Worm (Caenorhabditis elegans): ENCODE results near the gene nhr-27.
A peak's percentile ranks its signal among the peaks of the same experiment; 100 is the strongest.

nhr-27 gene

ce11 chrX:12664443-12664842, 143.7 kb downstream of the nhr-27 start:
- TF ChIP-seq C17E4.6 (GFP tag; IDR thresholded peaks at IDR 0.05) (no peak), F57C9.4 (tag; optimal IDR thresholded peaks at IDR 0.05) (no peak), ama-1 (optimal IDR thresholded peaks at IDR 0.05) (peak; percentile 48), ama-1 (GFP tag; optimal IDR thresholded peaks at IDR 0.05) (no peak), akir-1 (GFP tag; optimal IDR thresholded peaks at IDR 0.05) (no peak), attf-6 (GFP tag; IDR thresholded peaks at IDR 0.05) (0 out of 2 replicates have a peak, but pooled peaks have one; percentile 18), ztf-6 (GFP tag; IDR thresholded peaks at IDR 0.05) (no peak), F39B2.1 (GFP tag; IDR thresholded peaks at IDR 0.05) (no peak), nhr-120 (GFP tag; IDR thresholded peaks at IDR 0.05) (no peak), chd-7 (tag; optimal IDR thresholded peaks at IDR 0.05) (no peak), madf-10 (tag; optimal IDR thresholded peaks at IDR 0.05) (no peak), ZK185.1 (tag; optimal IDR thresholded peaks at IDR 0.05; ENCODE audit: poor library complexity, severe bottlenecking) (no peak), tbx-9 (tag; optimal IDR thresholded peaks at IDR 0.05; ENCODE audit: borderline replicate concordance) (no peak)

- TF ChIP-seq snpc-1.1 (tag; optimal IDR thresholded peaks at IDR 0.05; ENCODE audit: insufficient read depth), result no peak
- TF ChIP-seq him-1 (tag; optimal IDR thresholded peaks at IDR 0.05), result no peak
- TF ChIP-seq hlh-26 (GFP tag; conservative IDR thresholded peaks at IDR 0.05), result no peak
- no peak for TF ChIP-seq madf-3 (GFP tag; IDR thresholded peaks at IDR 0.05)
- TF ChIP-seq F39B2.1 (GFP tag; IDR thresholded peaks at IDR 0.05), result no peak
- peak; percentile 49 for TF ChIP-seq ama-1 (optimal IDR thresholded peaks at IDR 0.05)
- TF ChIP-seq ama-1 (GFP tag; optimal IDR thresholded peaks at IDR 0.05), result no peak
- no peak for TF ChIP-seq F23B12.7 (tag; optimal IDR thresholded peaks at IDR 0.05; ENCODE audit: insufficient read depth)
- TF ChIP-seq Y95B8A.8 (GFP tag; IDR thresholded peaks at IDR 0.05), result no peak
- no peak for TF ChIP-seq tbx-9 (tag; optimal IDR thresholded peaks at IDR 0.05; ENCODE audit: borderline replicate concordance)
- TF ChIP-seq nhr-90 (tag; optimal IDR thresholded peaks at IDR 0.05), result no peak
- TF ChIP-seq unc-62 (GFP tag; optimal IDR thresholded peaks at IDR 0.05), result no peak
- TF ChIP-seq nfya-2 (GFP tag; IDR thresholded peaks at IDR 0.05), result no peak
- no peak for TF ChIP-seq C06A6.2 (GFP tag; conservative IDR thresholded peaks at IDR 0.05)
- 0 out of 2 replicates have a peak, but pooled peaks have one; percentile 18 for TF ChIP-seq Y53G8AR.9 (GFP tag; conservative IDR thresholded peaks at IDR 0.05)
- no peak for TF ChIP-seq hrde-1 (tag; optimal IDR thresholded peaks at IDR 0.05; ENCODE audit: borderline replicate concordance)
- TF ChIP-seq athp-1 (tag; optimal IDR thresholded peaks at IDR 0.05), result peak; percentile 29
- no peak for TF ChIP-seq akir-1 (GFP tag; optimal IDR thresholded peaks at IDR 0.05)
- peak; percentile 18; the same call in 1 of the 2 replicates for TF ChIP-seq egl-44 (GFP tag; IDR thresholded peaks at IDR 0.05)
- TF ChIP-seq dox-1 (GFP tag; IDR thresholded peaks at IDR 0.05), result peak; percentile 15; the same call in 1 of the 2 replicates
- TF ChIP-seq hsf-1 (GFP tag; IDR thresholded peaks at IDR 0.05), result no peak
- no peak for TF ChIP-seq xnd-1 (tag; optimal IDR thresholded peaks at IDR 0.05)
- TF ChIP-seq somi-1 (GFP tag; optimal IDR thresholded peaks at IDR 0.05), result peak; percentile 36
- no peak for TF ChIP-seq ztf-28 (GFP tag; IDR thresholded peaks at IDR 0.05)
- peak; percentile 43 for TF ChIP-seq ztf-26 (tag; optimal IDR thresholded peaks at IDR 0.05)
- no peak for TF ChIP-seq unc-130 (GFP tag; optimal IDR thresholded peaks at IDR 0.05)
- TF ChIP-seq Y53F4B.3 (GFP tag; IDR thresholded peaks at IDR 0.05), result no peak
- no peak for TF ChIP-seq cebp-1 (GFP tag; IDR thresholded peaks at IDR 0.05)
- peak; percentile 56 for TF ChIP-seq cebp-1 (tag; optimal IDR thresholded peaks at IDR 0.05)
- peak; percentile 29; the same call in 1 of the 2 replicates for TF ChIP-seq B0336.3 (GFP tag; IDR thresholded peaks at IDR 0.05)
- peak; percentile 20; the same call in 1 of the 2 replicates for TF ChIP-seq lin-26 (GFP tag; IDR thresholded peaks at IDR 0.05)
- TF ChIP-seq ztf-18 (tag; optimal IDR thresholded peaks at IDR 0.05), result no peak
These were observed 144.6 kb downstream of the nhr-27 start, which contains the start of gene nlp-76 for ce11 chrX:12663537-12663936. nlp-76 (minus strand) TSS chrX:12663903.

All from whole organism, young adult.